Worm (Caenorhabditis elegans) whole organism, young adult: Measurements from ENCODE around the gene Y43F8C.13.
A peak's percentile ranks its signal among the peaks of the same experiment; 100 is the strongest.

Source experiments
- B0019.2 ChIP-seq: fragments of 200-800 bp; sonication (Bioruptor generic); conservative IDR thresholded peaks from 2 replicates; pipeline ENCODE4 v1.3.6; 2022; ENCODE audit warnings: missing genetic modification reagents, missing genetic modification characterization, missing compliant biosample characterization
- B0261.1 ChIP-seq: sonication (generic microtip); optimal IDR thresholded peaks from 2 replicates; lab custom pipeline; 2016; ENCODE audit warnings: mild to moderate bottlenecking, missing genetic modification characterization, moderate library complexity, missing compliant biosample characterization
- D2030.7 ChIP-seq: fragments of 200-800 bp; sonication (Bioruptor generic); IDR thresholded peaks from 2 replicates; pipeline ENCODE4 v1.3.6; 2022; ENCODE audit warnings: missing genetic modification reagents, missing genetic modification characterization, missing compliant biosample characterization
- F37B4.10 ChIP-seq: fragments of 200-800 bp; sonication (Bioruptor generic); IDR thresholded peaks from 2 replicates; pipeline ENCODE4 v1.3.6; 2022; ENCODE audit warnings: missing genetic modification characterization, missing compliant biosample characterization
- F39B2.1 ChIP-seq: fragments of 200-800 bp; sonication (Bioruptor generic); IDR thresholded peaks from 2 replicates; pipeline ENCODE4 v1.3.6; 2022; ENCODE audit warnings: missing genetic modification reagents, missing genetic modification characterization, missing compliant biosample characterization
- F57A8.1 ChIP-seq: fragments of 200-800 bp; sonication (Bioruptor generic); optimal IDR thresholded peaks from 2 replicates; lab custom pipeline; 2018; ENCODE audit warnings: mild to moderate bottlenecking, missing genetic modification characterization, moderate library complexity, missing compliant biosample characterization
- K12H6.12 ChIP-seq: fragments of 200-800 bp; sonication (Bioruptor generic); optimal IDR thresholded peaks from 2 replicates; lab custom pipeline; 2018; ENCODE audit warnings: mild to moderate bottlenecking, missing genetic modification characterization, missing compliant biosample characterization
- T07F8.4 ChIP-seq: sonication (generic microtip); optimal IDR thresholded peaks from 2 replicates; lab custom pipeline; 2016; ENCODE audit warnings: mild to moderate bottlenecking, missing genetic modification characterization, moderate library complexity, missing compliant biosample characterization
- Y95B8A.8 ChIP-seq: fragments of 200-800 bp; sonication (Bioruptor generic); IDR thresholded peaks from 2 replicates; pipeline ENCODE4 v1.3.6; 2022; ENCODE audit warnings: missing genetic modification reagents, missing genetic modification characterization, missing compliant biosample characterization
- ama-1 ChIP-seq, 3 experiments: fragments of 150-350 bp in 1 of 3; sonication (generic microtip) in 2 of 3; optimal IDR thresholded peaks; 2 replicates each; lab custom pipeline; 2014 to 2018; ENCODE audit warnings: missing biosample characterization in 2 of 3, missing genetic modification characterization in 2 of 3, missing genetic modification reagents in 2 of 3
- ceh-79 ChIP-seq: sonication (generic microtip); optimal IDR thresholded peaks from 2 replicates; lab custom pipeline; 2017; ENCODE audit warnings: mild to moderate bottlenecking, missing genetic modification characterization, missing compliant biosample characterization
- dpl-1 ChIP-seq: fragments of 150-350 bp; optimal IDR thresholded peaks from 2 replicates; lab custom pipeline; 2014; ENCODE audit warnings: missing biosample characterization, missing genetic modification reagents, missing genetic modification characterization
- ekl-4 ChIP-seq: fragments of 200-800 bp; sonication (Bioruptor generic); IDR thresholded peaks from 2 replicates; pipeline ENCODE4 v1.3.6; 2022; ENCODE audit warnings: missing genetic modification reagents, missing genetic modification characterization, missing compliant biosample characterization
- ets-4 ChIP-seq: fragments of 200-800 bp; sonication (Bioruptor generic); optimal IDR thresholded peaks from 2 replicates; lab custom pipeline; 2018; ENCODE audit warnings: mild to moderate bottlenecking, missing genetic modification characterization, missing compliant biosample characterization
- fkh-3 ChIP-seq: sonication (generic microtip); optimal IDR thresholded peaks from 2 replicates; lab custom pipeline; 2016; ENCODE audit warnings: mild to moderate bottlenecking, missing genetic modification characterization, missing compliant biosample characterization
- him-1 ChIP-seq: sonication (generic microtip); optimal IDR thresholded peaks from 2 replicates; lab custom pipeline; 2016; ENCODE audit warnings: missing genotype, missing genetic modification reagents, missing genetic modification characterization, missing compliant biosample characterization
- hlh-12 ChIP-seq: sonication (generic microtip); optimal IDR thresholded peaks from 2 replicates; lab custom pipeline; 2016; ENCODE audit warnings: missing genetic modification characterization, missing compliant biosample characterization
- hsf-1 ChIP-seq: fragments of 200-800 bp; sonication (Bioruptor generic); IDR thresholded peaks from 2 replicates; pipeline ENCODE4 v1.3.6; 2022; ENCODE audit warnings: missing genetic modification reagents, missing genetic modification characterization, missing compliant biosample characterization
- let-526 ChIP-seq: fragments of 200-800 bp; sonication (Bioruptor generic); IDR thresholded peaks from 2 replicates; pipeline ENCODE4 v1.3.6; 2022; ENCODE audit warnings: missing genetic modification reagents, missing genetic modification characterization, missing compliant biosample characterization
- lin-26 ChIP-seq: fragments of 200-800 bp; sonication (Bioruptor generic); IDR thresholded peaks from 2 replicates; pipeline ENCODE4 v1.3.6; 2022; ENCODE audit warnings: missing genetic modification reagents, missing genetic modification characterization, missing compliant biosample characterization
- lsl-1 ChIP-seq: fragments of 200-800 bp; sonication (Bioruptor generic); optimal IDR thresholded peaks from 2 replicates; lab custom pipeline; 2018; ENCODE audit warnings: mild to moderate bottlenecking, missing genetic modification characterization, moderate library complexity, missing compliant biosample characterization
- madf-6 ChIP-seq: fragments of 200-800 bp; sonication (Bioruptor generic); IDR thresholded peaks from 2 replicates; pipeline ENCODE4 v1.3.6; 2022; ENCODE audit warnings: missing genetic modification reagents, missing genetic modification characterization, missing compliant biosample characterization
- mxl-1 ChIP-seq: sonication (generic microtip); optimal IDR thresholded peaks from 2 replicates; lab custom pipeline; 2016; ENCODE audit warnings: missing genetic modification characterization, missing compliant biosample characterization
- nfya-2 ChIP-seq: fragments of 200-800 bp; sonication (Bioruptor generic); IDR thresholded peaks from 2 replicates; pipeline ENCODE4 v1.3.6; 2022; ENCODE audit warnings: missing genetic modification reagents, missing genetic modification characterization, missing compliant biosample characterization
- nhr-120 ChIP-seq: fragments of 200-800 bp; sonication (Bioruptor generic); IDR thresholded peaks from 2 replicates; pipeline ENCODE4 v1.3.6; 2022; ENCODE audit warnings: missing genetic modification characterization, missing compliant biosample characterization
- nhr-179 ChIP-seq: sonication (generic microtip); optimal IDR thresholded peaks from 2 replicates; lab custom pipeline; 2016; ENCODE audit warnings: mild to moderate bottlenecking, missing genetic modification characterization, missing compliant biosample characterization
- nhr-80 ChIP-seq: sonication (generic microtip); optimal IDR thresholded peaks from 2 replicates; lab custom pipeline; 2016; ENCODE audit warnings: missing genetic modification characterization, missing compliant biosample characterization
- snpc-1.1 ChIP-seq: sonication (generic microtip); optimal IDR thresholded peaks from 2 replicates; lab custom pipeline; 2017; ENCODE audit warnings: missing genetic modification characterization, mild to moderate bottlenecking, missing compliant biosample characterization, antibody characterized with exemption, moderate library complexity, missing genotype, missing genetic modification reagents; ENCODE audit not compliant: insufficient read depth
- snpc-1.3 ChIP-seq: sonication (generic microtip); optimal IDR thresholded peaks from 2 replicates; lab custom pipeline; 2017; ENCODE audit warnings: missing genetic modification characterization, mild to moderate bottlenecking, missing compliant biosample characterization, antibody characterized with exemption, moderate library complexity, missing genotype, missing genetic modification reagents; ENCODE audit not compliant: insufficient read depth
- snpc-4 ChIP-seq, 5 experiments: fragments of 150-350 bp in 1 of 5; sonication (generic microtip) in 4 of 5; optimal IDR thresholded peaks; 2 replicates each; lab custom pipeline; 2014 to 2018; ENCODE audit warnings: missing genetic modification characterization in 5 of 5, missing biosample characterization in 3 of 5, antibody characterized with exemption in 2 of 5, mild to moderate bottlenecking in 2 of 5, missing compliant biosample characterization in 2 of 5, missing genotype in 2 of 5, moderate library complexity in 2 of 5, missing genetic modification reagents in 1 of 5
- somi-1 ChIP-seq: fragments of 200-800 bp; sonication (Bioruptor generic); optimal IDR thresholded peaks from 2 replicates; lab custom pipeline; 2018; ENCODE audit warnings: mild to moderate bottlenecking, missing genetic modification characterization, missing compliant biosample characterization
- sptf-2 ChIP-seq: fragments of 200-800 bp; sonication (Bioruptor generic); optimal IDR thresholded peaks from 2 replicates; lab custom pipeline; 2018; ENCODE audit warnings: mild to moderate bottlenecking, missing genetic modification characterization, missing compliant biosample characterization
- xnd-1 ChIP-seq: sonication (generic microtip); optimal IDR thresholded peaks from 2 replicates; lab custom pipeline; 2016; ENCODE audit warnings: missing genotype, missing genetic modification reagents, missing genetic modification characterization, missing compliant biosample characterization
- ztf-26 ChIP-seq: sonication (generic microtip); optimal IDR thresholded peaks from 2 replicates; lab custom pipeline; 2017; ENCODE audit warnings: missing genetic modification characterization, missing compliant biosample characterization
- ztf-28 ChIP-seq: fragments of 200-800 bp; sonication (Bioruptor generic); IDR thresholded peaks from 2 replicates; pipeline ENCODE4 v1.3.6; 2022; ENCODE audit warnings: missing genetic modification reagents, missing genetic modification characterization, missing compliant biosample characterization
- ztf-3 ChIP-seq: fragments of 200-800 bp; sonication (Bioruptor generic); optimal IDR thresholded peaks from 2 replicates; lab custom pipeline; 2018; ENCODE audit warnings: mild to moderate bottlenecking, missing genetic modification characterization, missing compliant biosample characterization
- ztf-6 ChIP-seq: fragments of 200-800 bp; sonication (Bioruptor generic); IDR thresholded peaks from 2 replicates; pipeline ENCODE4 v1.3.6; 2022; ENCODE audit warnings: missing genetic modification reagents, missing genetic modification characterization, missing compliant biosample characterization

The Y43F8C.13 gene

DNA sequence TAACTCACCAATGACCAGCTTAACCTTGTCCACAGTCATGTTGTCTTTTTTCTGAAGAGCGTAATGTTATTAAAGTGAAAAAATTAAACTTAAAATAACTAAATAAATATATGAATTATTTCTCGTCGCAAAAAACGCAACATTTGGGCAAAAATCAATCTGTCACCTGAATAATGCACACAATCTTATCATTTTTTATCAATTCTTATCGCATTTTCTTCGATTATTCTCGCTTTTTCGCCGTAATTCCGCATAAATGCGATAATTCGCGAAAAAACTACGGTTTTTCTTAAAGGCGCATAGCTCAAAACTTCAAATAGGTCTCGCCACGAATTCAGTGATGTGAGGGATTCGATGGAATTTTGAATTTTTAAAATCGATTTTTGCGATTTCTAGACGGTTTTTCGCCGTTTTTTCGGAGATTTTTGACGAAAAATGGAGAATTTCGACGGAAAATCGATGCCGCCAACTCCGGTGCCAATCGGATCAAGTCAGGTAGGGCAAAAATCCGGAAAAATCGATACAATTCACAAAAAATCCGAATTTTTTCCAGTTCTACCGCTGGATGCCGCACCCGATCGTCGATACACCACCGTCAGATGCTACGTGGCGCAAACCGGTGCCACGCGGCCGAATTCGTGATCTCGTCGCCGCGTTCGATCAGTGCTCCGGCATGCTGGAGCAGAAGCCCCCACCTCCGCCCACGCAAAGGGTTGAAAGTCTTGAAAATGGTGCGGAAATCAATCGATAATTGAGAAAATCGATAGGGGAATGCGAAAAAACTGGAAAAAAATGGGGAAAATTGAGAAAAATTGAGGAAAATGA is at the start of gene Y43F8C.13, which contains the start of gene ani-3 (continued):
- TF ChIP-seq F39B2.1 (GFP tag; lab: Robert Waterston, UW) = no peak
- peak; percentile 51 for TF ChIP-seq nhr-80
- peak; percentile 16 for TF ChIP-seq him-1 (tag; lab: Kevin White, UChicago)
- no peak for TF ChIP-seq lin-26 (GFP tag; lab: Robert Waterston, UW)
- TF ChIP-seq ekl-4 (GFP tag; lab: Robert Waterston, UW) = no peak
- TF ChIP-seq somi-1 (GFP tag; lab: Kevin White, UChicago) = no peak
- no peak for TF ChIP-seq B0019.2 (GFP tag; lab: Robert Waterston, UW)
- TF ChIP-seq let-526 = no peak
- TF ChIP-seq F57A8.1 (GFP tag; lab: Kevin White, UChicago) = no peak
- peak; percentile 75 for TF ChIP-seq madf-6 (GFP tag; lab: Robert Waterston, UW)
- no peak for TF ChIP-seq B0261.1 (tag; lab: Kevin White, UChicago)
- TF ChIP-seq ztf-6 (GFP tag; lab: Robert Waterston, UW) = no peak
- peak; percentile 73 for TF ChIP-seq xnd-1 (tag; lab: Kevin White, UChicago)
- TF ChIP-seq ceh-79 = no peak
- TF ChIP-seq hlh-12 (tag; lab: Kevin White, UChicago) = no peak
- TF ChIP-seq snpc-1.1 = no peak
- TF ChIP-seq snpc-4 (GFP tag; optimal IDR thresholded peaks at IDR 0.05; lab: Kevin White, UChicago) = no peak
- peak in 1 of 4 experiments; percentile 7 for TF ChIP-seq snpc-4 (tag; optimal IDR thresholded peaks at IDR 0.05; lab: Kevin White, UChicago)
- TF ChIP-seq hsf-1 (GFP tag; lab: Robert Waterston, UW) = no peak
- TF ChIP-seq T07F8.4 (tag; lab: Kevin White, UChicago) = no peak
- TF ChIP-seq nhr-179 (tag; lab: Kevin White, UChicago) = no peak
- TF ChIP-seq Y95B8A.8 (GFP tag; lab: Robert Waterston, UW) = no peak
- peak; percentile 31; the same call in 1 of the 2 replicates for TF ChIP-seq D2030.7 (GFP tag; lab: Robert Waterston, UW)
- TF ChIP-seq nfya-2 (GFP tag; lab: Robert Waterston, UW) = no peak
- TF ChIP-seq ztf-3 (GFP tag; lab: Kevin White, UChicago) = no peak
- no peak for TF ChIP-seq dpl-1 (GFP tag; lab: Kevin White, UChicago)
- TF ChIP-seq K12H6.12 (tag; lab: Kevin White, UChicago) = no peak
- TF ChIP-seq nhr-120 (GFP tag; lab: Robert Waterston, UW) = no peak
- TF ChIP-seq fkh-3 (tag; lab: Kevin White, UChicago) = no peak
- TF ChIP-seq ama-1 (optimal IDR thresholded peaks at IDR 0.05; lab: Kevin White, UChicago) = no peak
- TF ChIP-seq ama-1 (GFP tag; optimal IDR thresholded peaks at IDR 0.05; lab: Kevin White, UChicago) = no peak
- no peak for TF ChIP-seq snpc-1.3
- TF ChIP-seq ztf-26 (tag; lab: Kevin White, UChicago) = no peak

DNA sequence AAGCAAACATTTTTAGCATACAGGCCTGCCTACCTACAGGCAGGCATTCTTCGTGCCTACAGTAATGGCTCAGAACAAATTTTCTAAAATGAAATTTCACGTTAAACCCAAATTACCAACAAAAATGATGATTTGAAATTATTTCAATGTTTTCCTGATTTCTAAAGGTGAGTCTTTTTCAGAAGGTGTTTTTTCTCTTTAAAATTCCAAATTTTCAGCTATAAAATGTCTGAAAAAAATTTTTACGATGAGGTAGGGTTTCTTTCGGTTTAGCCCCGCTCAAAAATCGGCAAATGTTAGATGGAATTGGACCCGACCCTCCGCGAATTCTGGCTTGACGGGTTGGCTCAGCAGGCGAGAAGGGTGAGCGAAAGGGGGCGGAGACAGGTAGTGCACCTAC is 48.7 kb upstream of the Y43F8C.13 start, which contains the start of gene W04E12.5:
Gene W04E12.5 (plus strand): TSS at position 301 of the 400 bp plus-strand sequence.
- no peak for TF ChIP-seq F37B4.10 (GFP tag; lab: Robert Waterston, UW)
- TF ChIP-seq sptf-2 (GFP tag; lab: Kevin White, UChicago) = no peak
- TF ChIP-seq nhr-80 = no peak
- no peak for TF ChIP-seq nfya-2 (GFP tag; lab: Robert Waterston, UW)
- no peak for TF ChIP-seq B0019.2 (GFP tag; lab: Robert Waterston, UW)
- no peak for TF ChIP-seq xnd-1 (tag; lab: Kevin White, UChicago)
- no peak for TF ChIP-seq ztf-28
- no peak for TF ChIP-seq mxl-1 (tag; lab: Kevin White, UChicago)
- TF ChIP-seq ets-4 (GFP tag; lab: Kevin White, UChicago) = no peak
- TF ChIP-seq lsl-1 (GFP tag; lab: Kevin White, UChicago) = no peak
